Worm (Caenorhabditis elegans): ENCODE data around the gene srg-16.
A peak's percentile ranks its signal among the peaks of the same experiment; 100 is the strongest.

srg-16 gene

DNA sequence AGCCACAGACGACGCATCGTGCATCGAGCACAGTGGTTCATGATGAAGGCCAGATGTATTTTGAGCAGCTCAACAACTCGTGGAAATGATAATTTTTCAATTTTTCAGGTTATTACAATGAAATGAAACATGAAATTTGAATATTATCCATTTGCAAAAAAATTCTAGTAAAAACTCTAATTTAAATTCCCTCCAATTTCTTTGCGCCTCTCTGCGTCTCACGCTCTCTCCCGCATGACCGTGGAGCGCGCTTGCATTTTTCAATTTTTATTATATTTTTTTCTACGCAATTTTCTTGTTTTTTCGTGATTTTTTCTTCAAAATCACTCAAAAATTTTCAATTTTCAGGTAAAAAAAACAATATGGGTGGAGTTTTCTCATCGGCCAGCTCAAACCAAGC lies 7.5 kb upstream of the srg-16 start, which contains the start of gene tag-281 (continued):
- TF ChIP-seq xbp-1 (tag; optimal IDR thresholded peaks at IDR 0.05) (peak; percentile 87), isw-1 (GFP tag; IDR thresholded peaks at IDR 0.05) (peak; percentile 87), aly-2 (tag; optimal IDR thresholded peaks at IDR 0.05) (peak; percentile 56), lin-15B (tag; optimal IDR thresholded peaks at IDR 0.05) (peak; percentile 88), dpl-1 (GFP tag; optimal IDR thresholded peaks at IDR 0.05) (peak; percentile 98 to 99 (median 98)), lin-39 (tag; optimal IDR thresholded peaks at IDR 0.05) (peak; percentile 84), nhr-85 (tag) (peak; percentile 93), rnt-1 (tag; optimal IDR thresholded peaks at IDR 0.05) (peak; percentile 91), ceh-8 (GFP tag; optimal IDR thresholded peaks at IDR 0.05) (peak; percentile 62), ets-5 (GFP tag; IDR thresholded peaks at IDR 0.05) (no peak), unc-130 (tag; optimal IDR thresholded peaks at IDR 0.05) (peak; percentile 70), unc-98 (GFP tag; IDR thresholded peaks at IDR 0.05) (peak; percentile 36; the same call in 1 of the 2 replicates), pag-3 (tag; optimal IDR thresholded peaks at IDR 0.05; ENCODE audit: borderline replicate concordance, insufficient read depth) (peak; percentile 3), ceh-90 (tag; optimal IDR thresholded peaks at IDR 0.05) (peak; percentile 20), nhr-71 (tag; optimal IDR thresholded peaks at IDR 0.05) (peak; percentile 94), nhr-77 (tag; optimal IDR thresholded peaks at IDR 0.05) (peak; percentile 21), vab-15 (tag; optimal IDR thresholded peaks at IDR 0.05) (peak; percentile 53), nhr-28 (tag; optimal IDR thresholded peaks at IDR 0.05) (no peak), unc-30 (tag; optimal IDR thresholded peaks at IDR 0.05) (no peak), mab-9 (GFP tag; IDR thresholded peaks at IDR 0.05) (peak; percentile 54; the same call in 1 of the 2 replicates), unc-86 (tag; optimal IDR thresholded peaks at IDR 0.05) (peak; percentile 86), tlp-1 (tag; optimal IDR thresholded peaks at IDR 0.05) (no peak), nhr-76 (tag; optimal IDR thresholded peaks at IDR 0.05) (no peak), zip-4 (GFP tag; optimal IDR thresholded peaks at IDR 0.05) (peak; percentile 42), swsn-7 (tag; optimal IDR thresholded peaks at IDR 0.05) (peak; percentile 87), grh-1 (GFP tag; IDR thresholded peaks at IDR 0.05) (peak; percentile 86), C04F5.9 (tag; optimal IDR thresholded peaks at IDR 0.05) (peak; percentile 67), tbx-2 (tag; optimal IDR thresholded peaks at IDR 0.05) (peak; percentile 87), ztf-11 (tag; optimal IDR thresholded peaks at IDR 0.05) (peak in 1 of 2 experiments; percentile 28), lin-35 (GFP tag; optimal IDR thresholded peaks at IDR 0.05) (peak; percentile 99), ceh-63 (GFP tag; optimal IDR thresholded peaks at IDR 0.05) (no peak), ces-1 (GFP tag; optimal IDR thresholded peaks at IDR 0.05) (no peak), nhr-19 (GFP tag; conservative IDR thresholded peaks at IDR 0.05) (peak; percentile 89), blmp-1 (tag; optimal IDR thresholded peaks at IDR 0.05) (peak; percentile 65), F16B12.6 (tag; optimal IDR thresholded peaks at IDR 0.05) (peak; percentile 72), lir-3 (tag; optimal IDR thresholded peaks at IDR 0.05; ENCODE audit: poor library complexity) (peak; percentile 57), ceh-88 (GFP tag; IDR thresholded peaks at IDR 0.05) (peak; percentile 54; the same call in 1 of the 2 replicates), nhr-90 (tag; optimal IDR thresholded peaks at IDR 0.05; ENCODE audit: poor library complexity) (peak; percentile 90), lsy-2 (tag; optimal IDR thresholded peaks at IDR 0.05) (peak; percentile 91 to 93), fos-1 (tag; optimal IDR thresholded peaks at IDR 0.05) (peak; percentile 78), lin-14 (GFP tag; optimal IDR thresholded peaks at IDR 0.05) (peak; percentile 89), nhr-84 (tag; optimal IDR thresholded peaks at IDR 0.05) (no peak), aha-1 (tag; optimal IDR thresholded peaks at IDR 0.05) (peak; percentile 74)
